Worm (Caenorhabditis elegans): ENCODE results near the gene vps-39.

- TF ChIP-seq F10B5.3 (tag; optimal IDR thresholded peaks at IDR 0.05) = no peak
- no peak for TF ChIP-seq T20F7.1 (GFP tag; optimal IDR thresholded peaks at IDR 0.05)
- TF ChIP-seq lin-15B (tag; optimal IDR thresholded peaks at IDR 0.05) = no peak
- TF ChIP-seq nhr-28 (tag; optimal IDR thresholded peaks at IDR 0.05) = no peak
These were observed 10.8 kb downstream of the vps-39 start, which contains the start of gene T08G5.3 for ce11 chrV:14027384-14027783.

All from whole organism, L4 larva.